Worm (Caenorhabditis elegans): ENCODE measurements around the gene Y59A8B.24.

DNA sequence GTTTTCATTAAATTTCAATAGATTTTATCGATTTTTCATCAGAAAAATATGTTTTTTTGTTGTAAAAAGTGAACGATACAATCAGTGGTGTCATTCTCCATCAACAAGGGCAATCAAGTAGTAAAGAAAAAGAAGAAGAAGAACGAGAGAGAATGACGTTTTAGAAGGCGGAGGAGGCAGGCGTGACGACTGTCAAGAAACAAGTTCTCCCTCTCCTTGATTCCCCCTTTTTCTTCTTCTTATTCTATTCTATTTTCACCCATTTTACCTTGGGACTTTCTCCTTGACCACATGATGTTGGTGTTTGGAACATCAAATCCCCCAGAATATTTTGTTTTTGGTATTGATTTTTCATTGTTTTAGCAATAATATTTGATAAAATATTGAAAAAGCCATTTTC is 46.0 kb upstream of the Y59A8B.24 start:
- TF ChIP-seq dao-5 (tag; optimal IDR thresholded peaks at IDR 0.05), result no peak
- no peak for TF ChIP-seq him-1 (tag; optimal IDR thresholded peaks at IDR 0.05)
- TF ChIP-seq W03F9.2 (tag; optimal IDR thresholded peaks at IDR 0.05), result no peak

Measured in whole organism, L4/young adult.